Worm (Caenorhabditis elegans) whole organism, L3 larva: ENCODE data around the gene pxn-2.

Source experiments
- ZK546.5 ChIP-seq: sonication (generic microtip); optimal IDR thresholded peaks from 2 replicates; lab custom pipeline; 2017; ENCODE audit warnings: missing biosample characterization, missing genetic modification characterization
- aly-2 ChIP-seq: fragments of 150-350 bp; optimal IDR thresholded peaks from 2 replicates; lab custom pipeline; 2014; ENCODE audit warnings: missing biosample characterization, missing genetic modification characterization
- ama-1 ChIP-seq: fragments of 150-350 bp; optimal IDR thresholded peaks from 2 replicates; lab custom pipeline; 2018
- ceh-16 ChIP-seq: sonication (generic microtip); optimal IDR thresholded peaks from 2 replicates; lab custom pipeline; 2017; ENCODE audit warnings: missing biosample characterization, missing genetic modification characterization
- ceh-28 ChIP-seq: fragments of 150-350 bp; optimal IDR thresholded peaks from 2 replicates; lab custom pipeline; 2014; ENCODE audit warnings: missing biosample characterization, missing genetic modification reagents, missing genetic modification characterization
- ceh-82 ChIP-seq: fragments of 150-350 bp; optimal IDR thresholded peaks from 2 replicates; lab custom pipeline; 2014; ENCODE audit warnings: missing biosample characterization, missing genetic modification characterization
- daf-12 ChIP-seq: fragments of 150-350 bp; optimal IDR thresholded peaks from 2 replicates; lab custom pipeline; 2014; ENCODE audit warnings: missing biosample characterization, missing genetic modification reagents, missing genetic modification characterization
- egl-27 ChIP-seq: sonication (generic microtip); optimal IDR thresholded peaks from 4 replicates; lab custom pipeline; 2017; ENCODE audit warnings: missing biosample characterization, missing genetic modification reagents, missing genetic modification characterization
- egl-5 ChIP-seq: fragments of 150-350 bp; optimal IDR thresholded peaks from 2 replicates; lab custom pipeline; 2017; ENCODE audit warnings: missing biosample characterization, missing genetic modification reagents, missing genetic modification characterization, inconsistent platforms
- elt-1 ChIP-seq: fragments of 150-350 bp; optimal IDR thresholded peaks from 2 replicates; lab custom pipeline; 2014; ENCODE audit warnings: missing biosample characterization, missing genetic modification characterization
- elt-2 ChIP-seq: sonication (generic microtip); optimal IDR thresholded peaks from 2 replicates; lab custom pipeline; 2016; ENCODE audit warnings: missing genetic modification reagents, mild to moderate bottlenecking, missing genetic modification characterization, missing compliant biosample characterization
- eor-1 ChIP-seq, 2 experiments: fragments of 150-350 bp; optimal IDR thresholded peaks; 2 replicates each; lab custom pipeline; 2014 to 2018; ENCODE audit warnings: missing biosample characterization in 2 of 2, missing genetic modification characterization in 2 of 2
- fkh-10 ChIP-seq: sonication (generic microtip); optimal IDR thresholded peaks from 2 replicates; lab custom pipeline; 2017; ENCODE audit warnings: missing biosample characterization, missing genetic modification reagents, missing genetic modification characterization
- fkh-2 ChIP-seq: fragments of 150-350 bp; optimal IDR thresholded peaks from 2 replicates; lab custom pipeline; 2014; ENCODE audit warnings: missing biosample characterization, missing genetic modification reagents, missing genetic modification characterization
- fos-1 ChIP-seq: fragments of 150-350 bp; optimal IDR thresholded peaks from 2 replicates; lab custom pipeline; 2014; ENCODE audit warnings: missing biosample characterization, missing genetic modification characterization
- hmg-11 ChIP-seq: sonication (generic microtip); optimal IDR thresholded peaks from 2 replicates; lab custom pipeline; 2016; ENCODE audit warnings: missing genetic modification characterization, missing compliant biosample characterization
- jun-1 ChIP-seq: fragments of 150-350 bp; optimal IDR thresholded peaks from 2 replicates; lab custom pipeline; 2014; ENCODE audit warnings: missing biosample characterization, missing genetic modification reagents, missing genetic modification characterization
- lin-15B ChIP-seq: fragments of 150-350 bp; optimal IDR thresholded peaks from 2 replicates; lab custom pipeline; 2014; ENCODE audit warnings: missing biosample characterization, missing genetic modification characterization
- lsy-12 ChIP-seq: sonication (generic microtip); optimal IDR thresholded peaks from 2 replicates; lab custom pipeline; 2016; ENCODE audit warnings: mild to moderate bottlenecking, missing genetic modification characterization, missing compliant biosample characterization
- mdl-1 ChIP-seq: fragments of 150-350 bp; optimal IDR thresholded peaks from 2 replicates; lab custom pipeline; 2014; ENCODE audit warnings: missing biosample characterization, missing genetic modification characterization
- nhr-11 ChIP-seq: fragments of 150-350 bp; optimal IDR thresholded peaks from 2 replicates; lab custom pipeline; 2014; ENCODE audit warnings: missing biosample characterization, missing genetic modification characterization
- nhr-12 ChIP-seq: fragments of 150-350 bp; optimal IDR thresholded peaks from 2 replicates; lab custom pipeline; 2014; ENCODE audit warnings: missing biosample characterization, missing genetic modification characterization
- nhr-23 ChIP-seq: fragments of 150-350 bp; optimal IDR thresholded peaks from 2 replicates; lab custom pipeline; 2014; ENCODE audit warnings: missing biosample characterization, missing genetic modification reagents, missing genetic modification characterization
- nhr-237 ChIP-seq: fragments of 150-350 bp; optimal IDR thresholded peaks from 2 replicates; lab custom pipeline; 2014; ENCODE audit warnings: missing biosample characterization, missing genetic modification characterization
- nhr-25 ChIP-seq: sonication (generic microtip); optimal IDR thresholded peaks from 2 replicates; lab custom pipeline; 2017; ENCODE audit warnings: missing biosample characterization, missing genetic modification characterization
- nhr-28 ChIP-seq: fragments of 150-350 bp; optimal IDR thresholded peaks from 2 replicates; lab custom pipeline; 2014; ENCODE audit warnings: missing biosample characterization, missing genetic modification characterization
- nhr-76 ChIP-seq: fragments of 150-350 bp; sonication (generic microtip); optimal IDR thresholded peaks from 5 replicates; lab custom pipeline; 2014; ENCODE audit warnings: missing biosample characterization, missing genetic modification characterization
- nhr-77 ChIP-seq: fragments of 150-350 bp; optimal IDR thresholded peaks from 2 replicates; lab custom pipeline; 2014; ENCODE audit warnings: missing biosample characterization, missing genetic modification characterization
- pha-4 ChIP-seq: fragments of 150-350 bp; optimal IDR thresholded peaks from 2 replicates; lab custom pipeline; 2014; ENCODE audit warnings: missing biosample characterization, missing genetic modification reagents, missing genetic modification characterization
- pqm-1 ChIP-seq: fragments of 150-350 bp; optimal IDR thresholded peaks from 2 replicates; lab custom pipeline; 2017; ENCODE audit warnings: missing biosample characterization, missing genetic modification characterization, inconsistent platforms
- skn-1 ChIP-seq: fragments of 150-350 bp; optimal IDR thresholded peaks from 2 replicates; lab custom pipeline; 2014; ENCODE audit warnings: missing biosample characterization, missing genetic modification characterization
- snpc-4 ChIP-seq: fragments of 150-350 bp; optimal IDR thresholded peaks from 2 replicates; lab custom pipeline; 2014; ENCODE audit warnings: missing biosample characterization, missing genetic modification characterization
- tbx-2 ChIP-seq: sonication (generic microtip); optimal IDR thresholded peaks from 2 replicates; lab custom pipeline; 2016; ENCODE audit warnings: mild to moderate bottlenecking, missing genetic modification characterization, missing compliant biosample characterization
- unc-39 ChIP-seq: sonication (generic microtip); optimal IDR thresholded peaks from 4 replicates; lab custom pipeline; 2017; ENCODE audit warnings: missing biosample characterization, missing genetic modification characterization
- unc-62 ChIP-seq: fragments of 150-350 bp; sonication (generic microtip); optimal IDR thresholded peaks from 4 replicates; lab custom pipeline; 2014; ENCODE audit warnings: missing biosample characterization, missing genetic modification reagents, missing genetic modification characterization
- zag-1 ChIP-seq: fragments of 150-350 bp; optimal IDR thresholded peaks from 2 replicates; lab custom pipeline; 2014; ENCODE audit warnings: missing biosample characterization, missing genetic modification characterization
- ztf-11 ChIP-seq: fragments of 150-350 bp; optimal IDR thresholded peaks from 2 replicates; lab custom pipeline; 2014; ENCODE audit warnings: missing biosample characterization, missing genetic modification characterization
- ztf-4 ChIP-seq: fragments of 150-350 bp; optimal IDR thresholded peaks from 2 replicates; lab custom pipeline; 2014; ENCODE audit warnings: missing biosample characterization, missing genetic modification characterization

pxn-2 gene

DNA sequence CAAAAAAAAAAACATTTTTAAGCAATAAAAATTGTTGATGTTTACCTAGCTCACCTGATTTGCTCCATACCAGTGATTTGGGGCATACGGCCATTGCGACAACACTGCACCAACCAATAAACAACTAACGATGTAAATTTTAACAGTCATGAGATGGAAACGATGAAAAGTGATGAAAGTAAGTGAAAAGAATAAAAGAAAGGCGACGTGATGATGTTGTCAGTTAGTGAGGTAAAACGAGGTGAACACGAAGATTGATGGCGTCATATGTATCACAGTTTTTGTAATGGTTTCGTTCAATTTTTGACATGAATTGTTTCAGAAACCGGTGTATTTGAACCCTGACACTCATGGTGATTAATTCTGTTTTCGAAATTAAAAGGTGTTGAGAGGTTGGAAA is 27.9 kb downstream of the pxn-2 start, which contains the start of gene K09C8.7:
K09C8.7 (minus strand) TSS at position 226 of the 400 bp plus-strand sequence.
- no peak for TF ChIP-seq nhr-23 (tag; lab: Kevin White, UChicago)
- no peak for TF ChIP-seq eor-1 (tag; optimal IDR thresholded peaks at IDR 0.05; lab: Kevin White, UChicago)
- no peak for TF ChIP-seq hmg-11 (tag; lab: Kevin White, UChicago)
- no peak for TF ChIP-seq jun-1
- no peak for TF ChIP-seq nhr-28 (tag; lab: Kevin White, UChicago)
- TF ChIP-seq nhr-237 (tag; lab: Kevin White, UChicago) = no peak
- TF ChIP-seq unc-62 (GFP tag; lab: Kevin White, UChicago) = no peak
- no peak for TF ChIP-seq nhr-77 (tag; lab: Kevin White, UChicago)
- TF ChIP-seq nhr-76 (tag; lab: Kevin White, UChicago) = no peak
- no peak for TF ChIP-seq fkh-10 (GFP tag; lab: Kevin White, UChicago)
- no peak for TF ChIP-seq fkh-2 (tag; lab: Kevin White, UChicago)
- TF ChIP-seq ztf-11 (tag; lab: Kevin White, UChicago) = no peak
- no peak for TF ChIP-seq daf-12
- TF ChIP-seq aly-2 = no peak
- no peak for TF ChIP-seq skn-1 (tag; lab: Kevin White, UChicago)
- TF ChIP-seq elt-2 (tag; lab: Kevin White, UChicago) = no peak

ce11 chrX:10948852-10949251 is 30.2 kb downstream of the pxn-2 start, which contains the start of gene T21B6.3:
TSS of gene T21B6.3 (minus strand) at chrX:10948952.
- TF ChIP-seq egl-5 (no peak), ZK546.5 (tag; lab: Kevin White, UChicago) (no peak), skn-1 (tag; lab: Kevin White, UChicago) (no peak), nhr-77 (tag; lab: Kevin White, UChicago) (no peak), ama-1 (lab: Kevin White, UChicago) (no peak), elt-1 (no peak), zag-1 (tag; lab: Kevin White, UChicago) (no peak), pqm-1 (tag; lab: Kevin White, UChicago) (no peak), unc-39 (tag; lab: Kevin White, UChicago) (no peak), nhr-76 (tag; lab: Kevin White, UChicago) (no peak), elt-2 (tag; lab: Kevin White, UChicago) (no peak), mdl-1 (tag; lab: Kevin White, UChicago) (no peak), ceh-28 (tag; lab: Kevin White, UChicago) (no peak), nhr-23 (tag; lab: Kevin White, UChicago) (no peak), fos-1 (tag; lab: Kevin White, UChicago) (no peak), ceh-16 (tag; lab: Kevin White, UChicago) (no peak), nhr-25 (tag; lab: Kevin White, UChicago) (no peak), lin-15B (tag; lab: Kevin White, UChicago) (no peak), nhr-12 (no peak)

DNA sequence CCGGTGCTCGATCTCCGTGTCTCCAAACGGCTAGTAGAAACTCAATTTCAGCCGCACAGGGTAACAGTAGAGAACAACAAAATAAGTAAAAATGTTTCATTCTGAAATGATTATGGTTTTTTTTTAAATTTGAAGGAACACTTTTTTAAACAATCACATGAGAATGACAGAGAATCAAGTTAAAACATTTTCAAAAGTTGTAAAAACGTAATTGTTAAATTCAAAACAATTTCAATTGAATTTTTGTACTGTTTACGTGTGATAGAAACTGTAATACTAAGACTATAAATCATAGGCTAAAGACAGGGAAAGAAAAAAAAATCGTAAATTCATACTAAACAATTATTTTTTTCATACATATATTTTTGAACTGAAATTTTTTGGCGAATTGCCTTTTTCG is 37.8 kb downstream of the pxn-2 start, which contains the start of gene pho-7:
pho-7 (minus strand) TSS at position 101 of the 400 bp plus-strand sequence.
- TF ChIP-seq ZK546.5 (tag; lab: Kevin White, UChicago) (no peak), egl-27 (tag; lab: Kevin White, UChicago) (no peak), ztf-11 (tag; lab: Kevin White, UChicago) (no peak), lsy-12 (tag; lab: Kevin White, UChicago) (no peak), nhr-12 (no peak), elt-2 (tag; lab: Kevin White, UChicago) (no peak), pha-4 (tag; lab: Kevin White, UChicago) (no peak), pqm-1 (tag; lab: Kevin White, UChicago) (no peak), ceh-28 (tag; lab: Kevin White, UChicago) (no peak), ceh-82 (tag; lab: Kevin White, UChicago) (no peak), ztf-4 (tag; lab: Kevin White, UChicago) (no peak), mdl-1 (tag; lab: Kevin White, UChicago) (no peak), unc-39 (tag; lab: Kevin White, UChicago) (no peak), daf-12 (no peak), nhr-11 (tag; lab: Kevin White, UChicago) (no peak), hmg-11 (tag; lab: Kevin White, UChicago) (no peak), snpc-4 (no peak), tbx-2 (tag; lab: Kevin White, UChicago) (no peak), nhr-237 (tag; lab: Kevin White, UChicago) (no peak)
- TF ChIP-seq, all 47 proteins: peak for 0
